Worm (Caenorhabditis elegans) whole organism, L4/young adult: ENCODE measurements around the gene lys-2.

Experiments used
- W03F9.2 ChIP-seq: fragments of 150-350 bp; optimal IDR thresholded peaks from 2 replicates; lab custom pipeline; 2014; ENCODE audit warnings: missing biosample characterization, missing genetic modification characterization
- dao-5 ChIP-seq: sonication (generic microtip); optimal IDR thresholded peaks from 2 replicates; lab custom pipeline; 2016; ENCODE audit warnings: missing genotype, missing genetic modification characterization, moderate library complexity, missing compliant biosample characterization
- him-1 ChIP-seq: sonication (generic microtip); optimal IDR thresholded peaks from 2 replicates; lab custom pipeline; 2016; ENCODE audit warnings: missing genotype, missing genetic modification reagents, missing genetic modification characterization, missing compliant biosample characterization

Gene lys-2

ce11 chrV:10255005-10255472 is 26.2 kb downstream of the lys-2 start, which contains the start of gene rop-1:
Gene rop-1 (minus strand): TSS chrV:10255055.
- no peak for TF ChIP-seq him-1 (tag; lab: Kevin White, UChicago)
- TF ChIP-seq W03F9.2 = no peak
- TF ChIP-seq dao-5 = no peak

ce11 chrV:10252682-10253081 is 28.6 kb downstream of the lys-2 start:
- TF ChIP-seq him-1 (tag; lab: Kevin White, UChicago) (no peak), dao-5 (no peak), W03F9.2 (no peak)

- TF ChIP-seq dao-5 (no peak), W03F9.2 (no peak), him-1 (tag; lab: Kevin White, UChicago) (no peak)
Measured at ce11 chrV:10249515-10249914, 31.8 kb downstream of the lys-2 start.

DNA sequence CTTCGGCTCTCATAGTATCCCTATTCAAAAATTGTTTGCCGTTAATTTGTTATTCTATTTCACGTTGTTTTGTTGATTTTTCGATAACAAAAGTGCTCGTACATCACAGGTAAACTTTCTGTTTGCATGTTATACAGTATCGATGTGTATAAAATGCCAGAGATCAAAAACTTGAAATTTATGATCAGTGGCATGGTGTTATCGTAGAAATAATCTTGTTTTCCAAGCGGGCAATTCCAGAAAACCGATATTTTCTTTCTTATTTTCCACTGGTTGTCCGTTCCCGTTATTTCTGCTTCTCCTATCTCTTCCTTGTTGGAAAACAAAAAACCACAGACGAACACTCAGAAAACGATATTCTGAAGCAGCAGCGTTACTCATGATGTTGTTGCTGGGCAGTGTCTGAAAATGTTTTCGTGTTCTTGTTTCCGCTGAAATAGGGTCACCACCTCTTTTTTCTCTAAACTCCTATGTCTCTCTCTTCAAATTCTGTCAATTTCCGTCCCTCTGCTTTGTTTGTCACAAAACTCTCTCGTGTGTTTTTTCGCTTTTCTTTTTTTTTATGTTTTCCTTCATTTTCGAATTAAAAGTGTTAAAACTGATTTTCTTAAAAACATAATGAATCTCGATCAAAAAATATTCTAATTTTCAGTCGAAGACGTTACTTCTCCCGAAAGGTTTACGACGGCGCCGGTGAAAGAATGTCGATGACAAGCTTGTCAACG is 32.9 kb downstream of the lys-2 start, which contains the start of gene akt-1:
Gene akt-1 (plus strand): TSS at position 651 of the 725 bp plus-strand sequence.
- no peak for TF ChIP-seq him-1 (tag; lab: Kevin White, UChicago)
- no peak for TF ChIP-seq W03F9.2
- TF ChIP-seq dao-5 = no peak

ce11 chrV:10247673-10248239 is 33.5 kb downstream of the lys-2 start:
- TF ChIP-seq W03F9.2 (no peak), dao-5 (no peak), him-1 (tag; lab: Kevin White, UChicago) (no peak)

ce11 chrV:10246967-10247366 is 34.3 kb downstream of the lys-2 start:
- no peak for TF ChIP-seq dao-5
- no peak for TF ChIP-seq him-1 (tag; lab: Kevin White, UChicago)
- no peak for TF ChIP-seq W03F9.2

DNA sequence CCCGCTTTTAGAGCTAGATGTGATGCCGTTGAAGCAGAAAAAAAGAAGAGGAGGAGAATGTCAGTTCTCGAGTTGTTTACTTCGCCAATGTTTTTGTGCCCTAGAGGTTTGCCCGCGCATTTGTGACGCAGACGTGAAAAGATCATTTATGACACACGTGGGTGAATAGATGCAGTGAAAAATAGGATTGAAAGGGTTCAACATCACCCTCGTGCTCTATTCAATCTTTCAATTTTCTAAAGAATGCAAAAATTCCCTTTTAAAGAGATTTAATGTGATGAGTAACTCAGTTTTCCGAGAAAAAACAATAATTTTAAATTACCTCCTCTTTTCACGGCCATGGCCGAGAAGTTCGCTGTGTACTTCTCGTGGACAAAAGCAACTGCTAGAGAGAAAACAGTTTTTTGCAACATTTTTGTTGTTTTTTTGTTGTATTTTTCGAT is 34.8 kb downstream of the lys-2 start:
- no peak for TF ChIP-seq dao-5
- TF ChIP-seq him-1 (tag; lab: Kevin White, UChicago) = no peak
- no peak for TF ChIP-seq W03F9.2

ce11 chrV:10245615-10246014 is 35.7 kb downstream of the lys-2 start:
- TF ChIP-seq him-1 (tag; lab: Kevin White, UChicago) = no peak
- TF ChIP-seq W03F9.2 = no peak
- no peak for TF ChIP-seq dao-5

- TF ChIP-seq him-1 (tag; lab: Kevin White, UChicago) = no peak
- no peak for TF ChIP-seq W03F9.2
- TF ChIP-seq dao-5 = no peak
Measured at ce11 chrV:10244018-10244720, 37.1 kb downstream of the lys-2 start.

- TF ChIP-seq dao-5 (no peak), W03F9.2 (no peak), him-1 (tag; lab: Kevin White, UChicago) (no peak)
Measured at ce11 chrV:10243105-10243504, 38.2 kb downstream of the lys-2 start, which contains the start of gene C12D8.9. Gene C12D8.9 (minus strand): TSS chrV:10243205.

DNA sequence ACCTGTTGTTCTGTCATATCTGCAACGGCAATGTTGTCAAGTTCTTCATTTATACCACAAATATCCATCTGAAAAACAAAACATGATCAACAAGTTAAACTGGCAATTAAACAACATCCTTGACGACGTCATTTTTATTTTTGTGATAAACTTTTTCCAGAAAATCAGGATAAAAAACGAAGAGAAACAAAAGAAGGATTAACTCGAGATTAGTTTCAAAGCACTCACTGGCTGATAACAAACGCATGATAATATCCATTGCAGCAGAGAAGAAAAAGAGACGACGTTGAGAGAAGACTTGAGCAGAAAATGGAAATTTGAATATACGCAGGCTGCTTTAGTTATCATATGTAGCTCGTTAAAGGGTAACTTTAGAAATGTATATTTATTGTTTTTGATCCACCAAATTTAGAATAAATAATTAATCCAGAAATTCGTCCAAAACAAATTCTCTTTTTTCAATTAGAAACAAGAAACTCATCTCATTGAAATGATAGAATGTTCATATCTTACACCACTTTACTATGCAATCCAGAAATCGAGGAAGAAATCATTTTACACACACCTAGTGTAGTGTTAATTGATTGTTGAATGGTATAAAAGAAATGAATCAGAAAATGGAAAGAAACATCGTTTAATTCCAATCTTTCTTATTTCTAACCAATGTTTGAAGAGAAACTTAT is 40.0 kb downstream of the lys-2 start, which contains the start of the genes C12D8.21 and col-148:
Gene C12D8.21 (minus strand): TSS at position 68 of the 683 bp plus-strand sequence.
Gene col-148 (plus strand): TSS at position 633 of the 683 bp plus-strand sequence.
- TF ChIP-seq him-1 (tag; lab: Kevin White, UChicago) (no peak), W03F9.2 (no peak), dao-5 (no peak)

DNA sequence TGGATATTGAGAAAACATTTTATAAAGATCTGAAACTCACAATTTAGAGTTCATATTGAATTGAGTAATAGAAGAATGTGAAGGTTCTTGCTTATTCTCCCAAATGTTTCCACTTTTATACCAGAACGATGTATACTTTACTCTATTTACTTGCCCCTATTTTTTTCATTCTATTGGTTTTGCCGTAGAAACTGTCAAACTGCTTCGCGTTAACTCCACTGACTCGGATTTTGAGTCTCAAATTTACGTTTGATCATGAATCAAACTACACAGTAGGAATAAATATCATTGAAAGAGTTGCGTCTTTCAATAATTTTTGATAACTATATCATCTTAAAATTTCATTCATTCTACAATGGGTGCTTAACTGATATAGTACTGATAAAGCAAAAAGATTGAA is 41.4 kb downstream of the lys-2 start, which contains the start of gene fipr-8:
Gene fipr-8 (minus strand): TSS at position 101 of the 400 bp plus-strand sequence.
- TF ChIP-seq him-1 (tag; lab: Kevin White, UChicago) = no peak
- TF ChIP-seq W03F9.2 = no peak
- no peak for TF ChIP-seq dao-5

DNA sequence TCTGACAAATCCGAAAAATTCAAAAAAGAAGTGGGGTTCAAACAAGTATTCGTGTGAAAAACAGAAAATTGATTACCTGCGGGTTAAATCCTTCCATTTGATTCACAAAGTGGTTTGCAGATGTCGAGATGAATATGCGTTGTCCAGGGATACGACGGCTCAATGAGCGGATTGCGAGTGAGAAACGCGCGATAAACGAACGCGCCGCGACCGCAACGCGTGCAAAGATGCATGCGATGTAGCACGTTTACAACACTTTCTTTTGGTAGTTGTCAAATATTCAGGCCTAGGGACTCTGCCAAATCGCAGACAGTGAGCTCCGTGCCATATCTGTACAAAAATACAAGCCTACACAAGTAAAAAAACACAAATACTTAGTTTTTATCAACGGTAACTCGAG is 42.6 kb downstream of the lys-2 start, which contains the start of gene fubl-1:
Gene fubl-1 (minus strand): TSS at position 202 of the 400 bp plus-strand sequence.
- TF ChIP-seq W03F9.2 = no peak
- no peak for TF ChIP-seq him-1 (tag; lab: Kevin White, UChicago)
- no peak for TF ChIP-seq dao-5

DNA sequence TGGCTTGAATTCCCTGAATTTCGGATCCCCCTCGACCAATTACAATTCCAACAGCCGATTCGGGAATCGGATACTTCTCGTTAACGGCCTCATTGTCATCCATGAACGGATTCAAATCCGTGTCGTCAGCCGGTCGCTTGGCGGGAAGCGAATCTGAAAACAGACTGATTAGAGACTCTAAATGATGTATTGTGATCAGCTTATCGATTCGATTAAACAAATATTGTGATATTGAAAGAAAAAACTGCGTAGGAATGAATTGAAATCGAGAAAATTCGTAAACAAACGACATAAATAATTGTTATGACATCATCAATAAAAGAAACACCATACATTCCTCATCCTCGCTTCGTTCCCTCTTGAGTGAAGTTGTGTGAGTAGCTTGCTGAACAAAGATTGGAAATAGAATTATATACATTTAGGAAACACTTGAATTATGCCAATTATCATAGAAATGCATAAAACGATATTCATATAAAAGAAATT is 43.3 kb downstream of the lys-2 start:
- TF ChIP-seq dao-5 (no peak), him-1 (tag; lab: Kevin White, UChicago) (no peak), W03F9.2 (no peak)
